Worm (Caenorhabditis elegans) whole organism, L3 larva: ENCODE results near the gene C28G1.10.

ENCODE experiments used
- ZK546.5 ChIP-seq: sonication (generic microtip); optimal IDR thresholded peaks from 2 replicates; lab custom pipeline; 2017; ENCODE audit warnings: missing biosample characterization, missing genetic modification characterization
- ama-1 ChIP-seq: fragments of 150-350 bp; optimal IDR thresholded peaks from 2 replicates; lab custom pipeline; 2018
- ceh-28 ChIP-seq: fragments of 150-350 bp; optimal IDR thresholded peaks from 2 replicates; lab custom pipeline; 2014; ENCODE audit warnings: missing biosample characterization, missing genetic modification reagents, missing genetic modification characterization
- ceh-9 ChIP-seq: sonication (generic microtip); optimal IDR thresholded peaks from 2 replicates; lab custom pipeline; 2018; ENCODE audit warnings: missing biosample characterization, missing genetic modification characterization
- daf-12 ChIP-seq: fragments of 150-350 bp; optimal IDR thresholded peaks from 2 replicates; lab custom pipeline; 2014; ENCODE audit warnings: missing biosample characterization, missing genetic modification reagents, missing genetic modification characterization
- egl-27 ChIP-seq: sonication (generic microtip); optimal IDR thresholded peaks from 4 replicates; lab custom pipeline; 2017; ENCODE audit warnings: missing biosample characterization, missing genetic modification reagents, missing genetic modification characterization
- egl-5 ChIP-seq: fragments of 150-350 bp; optimal IDR thresholded peaks from 2 replicates; lab custom pipeline; 2017; ENCODE audit warnings: missing biosample characterization, missing genetic modification reagents, missing genetic modification characterization, inconsistent platforms
- elt-1 ChIP-seq: fragments of 150-350 bp; optimal IDR thresholded peaks from 2 replicates; lab custom pipeline; 2014; ENCODE audit warnings: missing biosample characterization, missing genetic modification characterization
- elt-2 ChIP-seq: sonication (generic microtip); optimal IDR thresholded peaks from 2 replicates; lab custom pipeline; 2016; ENCODE audit warnings: missing genetic modification reagents, mild to moderate bottlenecking, missing genetic modification characterization, missing compliant biosample characterization
- elt-3 ChIP-seq, 3 experiments: fragments of 150-350 bp in 1 of 3; sonication (generic microtip) in 2 of 3; optimal IDR thresholded peaks; 2 replicates in 2 of 3; 4 replicates in 1 of 3; lab custom pipeline; 2014 to 2017; ENCODE audit warnings: missing biosample characterization in 3 of 3, missing genetic modification characterization in 3 of 3
- eor-1 ChIP-seq, 2 experiments: fragments of 150-350 bp; optimal IDR thresholded peaks; 2 replicates each; lab custom pipeline; 2014 to 2018; ENCODE audit warnings: missing biosample characterization in 2 of 2, missing genetic modification characterization in 2 of 2
- fkh-2 ChIP-seq: fragments of 150-350 bp; optimal IDR thresholded peaks from 2 replicates; lab custom pipeline; 2014; ENCODE audit warnings: missing biosample characterization, missing genetic modification reagents, missing genetic modification characterization
- fos-1 ChIP-seq: fragments of 150-350 bp; optimal IDR thresholded peaks from 2 replicates; lab custom pipeline; 2014; ENCODE audit warnings: missing biosample characterization, missing genetic modification characterization
- hmg-11 ChIP-seq: sonication (generic microtip); optimal IDR thresholded peaks from 2 replicates; lab custom pipeline; 2016; ENCODE audit warnings: missing genetic modification characterization, missing compliant biosample characterization
- jun-1 ChIP-seq: fragments of 150-350 bp; optimal IDR thresholded peaks from 2 replicates; lab custom pipeline; 2014; ENCODE audit warnings: missing biosample characterization, missing genetic modification reagents, missing genetic modification characterization
- lin-15B ChIP-seq: fragments of 150-350 bp; optimal IDR thresholded peaks from 2 replicates; lab custom pipeline; 2014; ENCODE audit warnings: missing biosample characterization, missing genetic modification characterization
- lin-39 ChIP-seq: fragments of 150-350 bp; optimal IDR thresholded peaks from 2 replicates; lab custom pipeline; 2018; ENCODE audit warnings: missing biosample characterization, missing genetic modification reagents, missing genetic modification characterization
- mdl-1 ChIP-seq: fragments of 150-350 bp; optimal IDR thresholded peaks from 2 replicates; lab custom pipeline; 2014; ENCODE audit warnings: missing biosample characterization, missing genetic modification characterization
- mml-1 ChIP-seq: fragments of 150-350 bp; sonication (generic microtip); optimal IDR thresholded peaks from 3 replicates; lab custom pipeline; 2014; ENCODE audit warnings: missing biosample characterization, missing genetic modification characterization
- nfya-1 ChIP-seq: sonication (generic microtip); optimal IDR thresholded peaks from 2 replicates; lab custom pipeline; 2017; ENCODE audit warnings: missing genetic modification characterization, mild to moderate bottlenecking, missing compliant biosample characterization, antibody characterized with exemption, moderate library complexity; ENCODE audit not compliant: insufficient read depth
- nhr-12 ChIP-seq: fragments of 150-350 bp; optimal IDR thresholded peaks from 2 replicates; lab custom pipeline; 2014; ENCODE audit warnings: missing biosample characterization, missing genetic modification characterization
- nhr-23 ChIP-seq: fragments of 150-350 bp; optimal IDR thresholded peaks from 2 replicates; lab custom pipeline; 2014; ENCODE audit warnings: missing biosample characterization, missing genetic modification reagents, missing genetic modification characterization
- nhr-237 ChIP-seq: fragments of 150-350 bp; optimal IDR thresholded peaks from 2 replicates; lab custom pipeline; 2014; ENCODE audit warnings: missing biosample characterization, missing genetic modification characterization
- nhr-25 ChIP-seq: sonication (generic microtip); optimal IDR thresholded peaks from 2 replicates; lab custom pipeline; 2017; ENCODE audit warnings: missing biosample characterization, missing genetic modification characterization
- nhr-28 ChIP-seq: fragments of 150-350 bp; optimal IDR thresholded peaks from 2 replicates; lab custom pipeline; 2014; ENCODE audit warnings: missing biosample characterization, missing genetic modification characterization
- nhr-43 ChIP-seq: sonication (generic microtip); optimal IDR thresholded peaks from 2 replicates; lab custom pipeline; 2016; ENCODE audit warnings: mild to moderate bottlenecking, missing genetic modification characterization, missing compliant biosample characterization; ENCODE audit not compliant: poor library complexity, severe bottlenecking
- nhr-67 ChIP-seq: fragments of 150-350 bp; optimal IDR thresholded peaks from 2 replicates; lab custom pipeline; 2014; ENCODE audit warnings: missing biosample characterization, missing genetic modification characterization
- nhr-76 ChIP-seq: fragments of 150-350 bp; sonication (generic microtip); optimal IDR thresholded peaks from 5 replicates; lab custom pipeline; 2014; ENCODE audit warnings: missing biosample characterization, missing genetic modification characterization
- pha-4 ChIP-seq: fragments of 150-350 bp; optimal IDR thresholded peaks from 2 replicates; lab custom pipeline; 2014; ENCODE audit warnings: missing biosample characterization, missing genetic modification reagents, missing genetic modification characterization
- sea-2 ChIP-seq: fragments of 150-350 bp; sonication (generic microtip); optimal IDR thresholded peaks from 4 replicates; lab custom pipeline; 2014; ENCODE audit warnings: missing biosample characterization, missing genetic modification reagents, missing genetic modification characterization
- skn-1 ChIP-seq: fragments of 150-350 bp; optimal IDR thresholded peaks from 2 replicates; lab custom pipeline; 2014; ENCODE audit warnings: missing biosample characterization, missing genetic modification characterization
- snpc-4 ChIP-seq: fragments of 150-350 bp; optimal IDR thresholded peaks from 2 replicates; lab custom pipeline; 2014; ENCODE audit warnings: missing biosample characterization, missing genetic modification characterization
- tbx-2 ChIP-seq: sonication (generic microtip); optimal IDR thresholded peaks from 2 replicates; lab custom pipeline; 2016; ENCODE audit warnings: mild to moderate bottlenecking, missing genetic modification characterization, missing compliant biosample characterization
- unc-39 ChIP-seq: sonication (generic microtip); optimal IDR thresholded peaks from 4 replicates; lab custom pipeline; 2017; ENCODE audit warnings: missing biosample characterization, missing genetic modification characterization
- unc-62 ChIP-seq: fragments of 150-350 bp; sonication (generic microtip); optimal IDR thresholded peaks from 4 replicates; lab custom pipeline; 2014; ENCODE audit warnings: missing biosample characterization, missing genetic modification reagents, missing genetic modification characterization
- zag-1 ChIP-seq: fragments of 150-350 bp; optimal IDR thresholded peaks from 2 replicates; lab custom pipeline; 2014; ENCODE audit warnings: missing biosample characterization, missing genetic modification characterization
- ztf-4 ChIP-seq: fragments of 150-350 bp; optimal IDR thresholded peaks from 2 replicates; lab custom pipeline; 2014; ENCODE audit warnings: missing biosample characterization, missing genetic modification characterization

C28G1.10 gene

ce11 chrX:8875867-8876266 lies 28.9 kb downstream of the C28G1.10 start:
- peak; percentile 50 for TF ChIP-seq nhr-25 (tag; lab: Kevin White, UChicago)
- peak; percentile 72 for TF ChIP-seq elt-1 (tag; lab: Kevin White, UChicago)
- no peak for TF ChIP-seq lin-15B

- no peak for TF ChIP-seq daf-12
- TF ChIP-seq nhr-237 (tag; lab: Kevin White, UChicago): no peak
- no peak for TF ChIP-seq mdl-1
- no peak for TF ChIP-seq elt-1 (tag; lab: Kevin White, UChicago)
- TF ChIP-seq unc-39: no peak
- no peak for TF ChIP-seq nhr-76
- TF ChIP-seq ztf-4 (tag; lab: Kevin White, UChicago): no peak
- TF ChIP-seq hmg-11 (tag; lab: Kevin White, UChicago): no peak
- TF ChIP-seq ama-1 (lab: Kevin White, UChicago): no peak
- TF ChIP-seq unc-62 (GFP tag; lab: Kevin White, UChicago): no peak
- TF ChIP-seq fkh-2: no peak
- TF ChIP-seq snpc-4 (tag; lab: Kevin White, UChicago): no peak
- TF ChIP-seq tbx-2 (tag; lab: Kevin White, UChicago): no peak
- no peak for TF ChIP-seq ZK546.5 (tag; lab: Kevin White, UChicago)
- no peak for TF ChIP-seq skn-1 (tag; lab: Kevin White, UChicago)
- TF ChIP-seq fos-1 (tag; lab: Kevin White, UChicago): no peak
- TF ChIP-seq nhr-28 (tag; lab: Kevin White, UChicago): no peak
- no peak for TF ChIP-seq ceh-28 (tag; lab: Kevin White, UChicago)
Measured at ce11 chrX:8877162-8877561, 30.2 kb downstream of the C28G1.10 start.

- no peak for TF ChIP-seq unc-62 (GFP tag; lab: Kevin White, UChicago)
Measured at ce11 chrX:8878709-8879108, 31.8 kb downstream of the C28G1.10 start.

- no peak for TF ChIP-seq unc-39
- TF ChIP-seq nhr-25 (tag; lab: Kevin White, UChicago): no peak
- no peak for TF ChIP-seq egl-5
- no peak for TF ChIP-seq pha-4 (tag; lab: Kevin White, UChicago)
- no peak for TF ChIP-seq zag-1 (tag; lab: Kevin White, UChicago)
- no peak for TF ChIP-seq ZK546.5 (tag; lab: Kevin White, UChicago)
- no peak for TF ChIP-seq ceh-9
- no peak for TF ChIP-seq nhr-76
- no peak for TF ChIP-seq fkh-2
- no peak for TF ChIP-seq elt-2 (tag; lab: Kevin White, UChicago)
- TF ChIP-seq nhr-23: no peak
- TF ChIP-seq nhr-28 (tag; lab: Kevin White, UChicago): no peak
- TF ChIP-seq nhr-43: no peak
- no peak for TF ChIP-seq jun-1 (tag; lab: Kevin White, UChicago)
Measured at ce11 chrX:8879349-8879748, 32.4 kb downstream of the C28G1.10 start, which contains the start of gene C06E2.2. TSS of gene C06E2.2 (plus strand) at chrX:8879649.

- peak; percentile 42 for TF ChIP-seq nhr-25 (tag; lab: Kevin White, UChicago)
- no peak for TF ChIP-seq elt-2 (tag; lab: Kevin White, UChicago)
Measured at ce11 chrX:8882162-8882561, 35.2 kb downstream of the C28G1.10 start.

ce11 chrX:8888835-8889234 lies 41.9 kb downstream of the C28G1.10 start:
- no peak for TF ChIP-seq egl-27 (tag; lab: Kevin White, UChicago)
- TF ChIP-seq lin-15B: no peak
- TF ChIP-seq egl-5: peak; percentile 22
- TF ChIP-seq nfya-1 (tag; lab: Kevin White, UChicago): peak; percentile 14

ce11 chrX:8890251-8890755 lies 43.4 kb downstream of the C28G1.10 start:
- no peak for TF ChIP-seq lin-39 (tag; lab: Kevin White, UChicago)
- no peak for TF ChIP-seq sea-2 (GFP tag; lab: Kevin White, UChicago)
- TF ChIP-seq mml-1 (tag; lab: Kevin White, UChicago): no peak
- TF ChIP-seq elt-3 (tag; optimal IDR thresholded peaks at IDR 0.05; lab: Kevin White, UChicago): no peak
- TF ChIP-seq elt-2 (tag; lab: Kevin White, UChicago): no peak
- TF ChIP-seq nhr-67: no peak
- no peak for TF ChIP-seq hmg-11 (tag; lab: Kevin White, UChicago)
- no peak for TF ChIP-seq nhr-76
- no peak for TF ChIP-seq daf-12
- no peak for TF ChIP-seq nhr-23
- no peak for TF ChIP-seq eor-1 (tag; optimal IDR thresholded peaks at IDR 0.05; lab: Kevin White, UChicago)
- TF ChIP-seq pha-4 (tag; lab: Kevin White, UChicago): no peak
- no peak for TF ChIP-seq egl-27 (tag; lab: Kevin White, UChicago)
- TF ChIP-seq nhr-25 (tag; lab: Kevin White, UChicago): no peak
- TF ChIP-seq mdl-1: no peak
- TF ChIP-seq nhr-43: no peak
- no peak for TF ChIP-seq nhr-12 (tag; lab: Kevin White, UChicago)
